Fruit fly (Drosophila melanogaster) whole organism, embryonic: ENCODE results near the gene MRG15.

Experiments
- CG10431 ChIP-seq: fragments of 200-800 bp; sonication (Bioruptor generic); optimal IDR thresholded peaks from 3 replicates; lab custom pipeline; 2018; ENCODE audit warnings: missing biosample characterization, mild to moderate bottlenecking, missing genetic modification characterization
- CG11247 ChIP-seq: fragments of 200-800 bp; sonication (Bioruptor generic); IDR thresholded peaks from 2 replicates; pipeline ENCODE4 v1.3.6; 2022; ENCODE audit warnings: missing biosample characterization, missing genetic modification characterization
- CG11695 ChIP-seq: fragments of 200-800 bp; sonication (Bioruptor generic); IDR thresholded peaks from 3 replicates; pipeline ENCODE4 v1.3.6; 2022; ENCODE audit warnings: missing biosample characterization, missing genetic modification characterization
- CG12071 ChIP-seq: fragments of 200-800 bp; sonication (Bioruptor generic); optimal IDR thresholded peaks from 3 replicates; lab custom pipeline; 2018; ENCODE audit warnings: missing biosample characterization, mild to moderate bottlenecking, missing genetic modification characterization
- CG12219 ChIP-seq: fragments of 200-800 bp; sonication (Bioruptor generic); optimal IDR thresholded peaks from 3 replicates; lab custom pipeline; 2018; ENCODE audit warnings: missing biosample characterization, mild to moderate bottlenecking, missing genetic modification characterization
- CG12299 ChIP-seq: fragments of 200-800 bp; sonication (Bioruptor generic); optimal IDR thresholded peaks from 2 replicates; lab custom pipeline; 2018; ENCODE audit warnings: missing biosample characterization, mild to moderate bottlenecking, missing genetic modification characterization
- CG1233 ChIP-seq: fragments of 200-800 bp; sonication (Bioruptor generic); optimal IDR thresholded peaks from 4 replicates; lab custom pipeline; 2018; ENCODE audit warnings: missing biosample characterization, mild to moderate bottlenecking, missing genetic modification characterization
- CG14050 ChIP-seq: fragments of 200-800 bp; sonication (Bioruptor generic); IDR thresholded peaks from 3 replicates; pipeline ENCODE4 v1.3.6; 2022; ENCODE audit warnings: missing biosample characterization, missing genetic modification characterization
- CG15479 ChIP-seq: fragments of 200-800 bp; sonication (Bioruptor generic); optimal IDR thresholded peaks from 3 replicates; lab custom pipeline; 2019; ENCODE audit warnings: missing biosample characterization, mild to moderate bottlenecking, missing genetic modification characterization, moderate library complexity
- CG16815 ChIP-seq: fragments of 200-800 bp; sonication (Bioruptor generic); optimal IDR thresholded peaks from 3 replicates; lab custom pipeline; 2017; ENCODE audit warnings: missing biosample characterization, mild to moderate bottlenecking, missing genetic modification characterization
- CG17829 ChIP-seq: fragments of 200-800 bp; optimal IDR thresholded peaks from 2 replicates; lab custom pipeline; 2019; ENCODE audit warnings: missing biosample characterization, mild to moderate bottlenecking, missing genetic modification characterization, moderate library complexity
- CG18599 ChIP-seq: fragments of 200-800 bp; sonication (Bioruptor generic); optimal IDR thresholded peaks from 3 replicates; lab custom pipeline; 2017; ENCODE audit warnings: missing biosample characterization, missing genetic modification characterization, mild to moderate bottlenecking, moderate library complexity, missing genetic modification reagents
- CG30431 ChIP-seq: fragments of 200-800 bp; sonication (Bioruptor generic); optimal IDR thresholded peaks from 2 replicates; lab custom pipeline; 2017; ENCODE audit warnings: missing biosample characterization, missing genetic modification characterization
- CG32532 ChIP-seq: fragments of 200-800 bp; sonication (Bioruptor generic); IDR thresholded peaks from 2 replicates; pipeline ENCODE4 v1.3.6; 2022; ENCODE audit warnings: missing biosample characterization, missing genetic modification characterization
- CG34376 ChIP-seq: fragments of 200-800 bp; sonication (Bioruptor generic); optimal IDR thresholded peaks from 2 replicates; lab custom pipeline; 2018; ENCODE audit warnings: missing biosample characterization, mild to moderate bottlenecking, missing genetic modification characterization
- CG34422 ChIP-seq: fragments of 200-800 bp; sonication (Bioruptor generic); IDR thresholded peaks from 3 replicates; pipeline ENCODE4 v1.3.6; 2022; ENCODE audit warnings: missing biosample characterization, missing genetic modification characterization
- CG3995 ChIP-seq: fragments of 200-800 bp; sonication (Bioruptor generic); optimal IDR thresholded peaks from 3 replicates; lab custom pipeline; 2016; ENCODE audit warnings: missing biosample characterization, missing genetic modification characterization
- CG4282 ChIP-seq: fragments of 200-800 bp; sonication (Bioruptor generic); optimal IDR thresholded peaks from 2 replicates; lab custom pipeline; 2016; ENCODE audit warnings: missing biosample characterization, missing genetic modification characterization
- CG4617 ChIP-seq: fragments of 200-800 bp; sonication (Bioruptor generic); optimal IDR thresholded peaks from 3 replicates; lab custom pipeline; 2016; ENCODE audit warnings: missing biosample characterization, missing genetic modification characterization, borderline replicate concordance
- CG6813 ChIP-seq: fragments of 200-800 bp; sonication (Bioruptor generic); optimal IDR thresholded peaks from 2 replicates; lab custom pipeline; 2017; ENCODE audit warnings: missing biosample characterization, missing genetic modification characterization, mild to moderate bottlenecking, moderate library complexity, missing genetic modification reagents
- CG7372 ChIP-seq: fragments of 200-800 bp; sonication (Bioruptor generic); IDR thresholded peaks from 2 replicates; pipeline ENCODE4 v1.3.6; 2022; ENCODE audit warnings: missing biosample characterization, missing genetic modification characterization
- CG9215 ChIP-seq: fragments of 200-800 bp; sonication (Bioruptor generic); IDR thresholded peaks from 2 replicates; pipeline ENCODE4 v1.3.6; 2022; ENCODE audit warnings: missing biosample characterization, missing genetic modification characterization
- CHES-1-like ChIP-seq: fragments of 200-800 bp; sonication (Bioruptor generic); optimal IDR thresholded peaks from 2 replicates; lab custom pipeline; 2016; ENCODE audit warnings: missing biosample characterization, missing genetic modification characterization
- Dad ChIP-seq: fragments of 200-800 bp; sonication (Bioruptor generic); optimal IDR thresholded peaks from 3 replicates; lab custom pipeline; 2016; ENCODE audit warnings: missing biosample characterization, missing genetic modification characterization
- Dbx ChIP-seq: fragments of 200-800 bp; sonication (Bioruptor generic); IDR thresholded peaks from 3 replicates; pipeline ENCODE4 v1.3.6; 2022; ENCODE audit warnings: missing biosample characterization, missing genetic modification characterization
- Dfd ChIP-seq, 2 experiments: fragments of >200 bp; optimal IDR thresholded peaks; 2 replicates each; lab custom pipeline; 2017; ENCODE audit warnings: missing biosample characterization in 2 of 2, missing genetic modification characterization in 2 of 2
- Ets65A ChIP-seq: fragments of 200-800 bp; sonication (Bioruptor generic); peaks from one replicate; lab custom pipeline; 2016; ENCODE audit warnings: missing biosample characterization, missing genetic modification characterization
- Gsc ChIP-seq: fragments of 200-800 bp; sonication (Bioruptor generic); IDR thresholded peaks from 2 replicates; pipeline ENCODE4 v1.3.6; 2022; ENCODE audit warnings: missing biosample characterization, missing genetic modification characterization
- MESR4 ChIP-seq: fragments of 200-800 bp; sonication (Bioruptor generic); optimal IDR thresholded peaks from 2 replicates; lab custom pipeline; 2018; ENCODE audit warnings: missing biosample characterization, mild to moderate bottlenecking, missing genetic modification characterization, moderate library complexity
- Meics ChIP-seq: fragments of 200-800 bp; sonication (Bioruptor generic); optimal IDR thresholded peaks from 2 replicates; lab custom pipeline; 2017; ENCODE audit warnings: missing biosample characterization, mild to moderate bottlenecking, missing genetic modification characterization
- NFAT ChIP-seq: fragments of 200-800 bp; sonication (Bioruptor generic); IDR thresholded peaks from 2 replicates; pipeline ENCODE4 v1.3.6; 2022; ENCODE audit warnings: missing biosample characterization, missing genetic modification characterization
- Taf1 ChIP-seq: fragments of 200-800 bp; sonication (Bioruptor generic); IDR thresholded peaks from 2 replicates; pipeline ENCODE4 v1.3.6; 2022; ENCODE audit warnings: missing biosample characterization, missing genetic modification characterization
- Tbp ChIP-seq: fragments of >200 bp; optimal IDR thresholded peaks from 2 replicates; lab custom pipeline; 2018; ENCODE audit warnings: missing biosample characterization, missing genetic modification characterization
- Xrp1 ChIP-seq: fragments of 200-800 bp; sonication (Bioruptor generic); IDR thresholded peaks from 2 replicates; pipeline ENCODE4 v1.3.6; 2022; ENCODE audit warnings: missing biosample characterization, missing genetic modification characterization
- bab2 ChIP-seq: fragments of 200-800 bp; sonication (Bioruptor generic); optimal IDR thresholded peaks from 2 replicates; lab custom pipeline; 2016; ENCODE audit warnings: missing biosample characterization, missing genetic modification characterization
- br ChIP-seq: fragments of >200 bp; optimal IDR thresholded peaks from 2 replicates; lab custom pipeline; 2017
- cwo ChIP-seq: fragments of 200-800 bp; sonication (Bioruptor generic); optimal IDR thresholded peaks from 3 replicates; lab custom pipeline; 2017; ENCODE audit warnings: missing biosample characterization, missing genetic modification characterization, mild to moderate bottlenecking, moderate library complexity, missing genetic modification reagents
- disco-r ChIP-seq: fragments of 200-800 bp; sonication (Bioruptor generic); optimal IDR thresholded peaks from 2 replicates; lab custom pipeline; 2016; ENCODE audit warnings: missing biosample characterization, missing genetic modification characterization
- dpn ChIP-seq, 2 experiments: fragments of 200-800 bp; sonication (Bioruptor generic); optimal IDR thresholded peaks; 3 replicates each; lab custom pipeline; 2016; ENCODE audit warnings: missing biosample characterization in 2 of 2, missing genetic modification characterization in 2 of 2
- inv ChIP-seq: fragments of 200-800 bp; sonication (Bioruptor generic); IDR thresholded peaks from 2 replicates; pipeline ENCODE4 v1.3.6; 2022; ENCODE audit warnings: missing biosample characterization, missing genetic modification characterization; ENCODE audit not compliant: partially characterized antibody
- jumu ChIP-seq: fragments of 200-800 bp; sonication (Bioruptor generic); optimal IDR thresholded peaks from 3 replicates; lab custom pipeline; 2016; ENCODE audit warnings: missing biosample characterization, missing genetic modification characterization
- lmd ChIP-seq: fragments of 200-800 bp; sonication (Bioruptor generic); IDR thresholded peaks from 2 replicates; pipeline ENCODE4 v1.3.6; 2022; ENCODE audit warnings: missing biosample characterization, missing genetic modification characterization
- maf-S ChIP-seq: fragments of 200-800 bp; sonication (Bioruptor generic); optimal IDR thresholded peaks from 2 replicates; lab custom pipeline; 2016; ENCODE audit warnings: missing biosample characterization, missing genetic modification characterization
- nau ChIP-seq: fragments of 200-800 bp; sonication (Bioruptor generic); optimal IDR thresholded peaks from 3 replicates; lab custom pipeline; 2017; ENCODE audit warnings: missing biosample characterization, mild to moderate bottlenecking, missing genetic modification characterization, missing genetic modification reagents
- onecut ChIP-seq: fragments of 200-800 bp; sonication (Bioruptor generic); IDR thresholded peaks from 2 replicates; pipeline ENCODE4 v1.3.6; 2022; ENCODE audit warnings: missing biosample characterization, missing genetic modification characterization
- psq ChIP-seq: fragments of 200-800 bp; sonication (Bioruptor generic); optimal IDR thresholded peaks from 2 replicates; lab custom pipeline; 2017; ENCODE audit warnings: missing biosample characterization, missing genetic modification characterization
- ro ChIP-seq: fragments of 200-800 bp; sonication (Bioruptor generic); IDR thresholded peaks from 2 replicates; pipeline ENCODE4 v1.3.6; 2022; ENCODE audit warnings: missing biosample characterization, missing genetic modification characterization
- tio ChIP-seq: fragments of 200-800 bp; sonication (Bioruptor generic); optimal IDR thresholded peaks from 2 replicates; lab custom pipeline; 2017; ENCODE audit warnings: missing biosample characterization, missing genetic modification characterization, inconsistent platforms
- vvl ChIP-seq: fragments of 200-800 bp; sonication (Bioruptor generic); IDR thresholded peaks from 2 replicates; pipeline ENCODE4 v1.3.6; 2022; ENCODE audit warnings: missing biosample characterization, missing genetic modification characterization
- zfh1 ChIP-seq: fragments of 200-800 bp; sonication (Bioruptor generic); IDR thresholded peaks from 3 replicates; pipeline ENCODE4 v1.3.6; 2022; ENCODE audit warnings: missing biosample characterization, missing genetic modification characterization

The MRG15 gene

dm6 chr3R:15280619-15281334, 2.9 kb upstream of the MRG15 start (continued):
- peak; percentile 60 for TF ChIP-seq CG10431 (GFP tag; lab: Kevin White, UChicago)
- TF ChIP-seq jumu (GFP tag; lab: Kevin White, UChicago) = peak; percentile 27
- no peak for TF ChIP-seq psq
- no peak for TF ChIP-seq CG11247
- TF ChIP-seq dpn (GFP tag; optimal IDR thresholded peaks at IDR 0.05; lab: Kevin White, UChicago) = peak in 1 of 2 experiments; percentile 59
- peak; percentile 76 for TF ChIP-seq CG17829
- TF ChIP-seq nau (GFP tag; lab: Kevin White, UChicago) = peak; percentile 15
- no peak for TF ChIP-seq disco-r (GFP tag; lab: Kevin White, UChicago)
- peak; percentile 27 for TF ChIP-seq cwo (GFP tag; lab: Kevin White, UChicago)
- no peak for TF ChIP-seq MESR4 (GFP tag; lab: Kevin White, UChicago)
- TF ChIP-seq ro (GFP tag; lab: Robert Waterston, UW) = no peak
- no peak; the same call in 1 of the 2 replicates for TF ChIP-seq CG9215 (GFP tag; lab: Robert Waterston, UW)
- peak; percentile 52 for TF ChIP-seq Meics (GFP tag; lab: Kevin White, UChicago)
- TF ChIP-seq Tbp (GFP tag; lab: Kevin White, UChicago) = no peak
- TF ChIP-seq bab2 (GFP tag; lab: Kevin White, UChicago) = no peak
- TF ChIP-seq CG1233 (GFP tag; lab: Kevin White, UChicago) = peak; percentile 60
- TF ChIP-seq CG12299 (tag; lab: Kevin White, UChicago) = peak; percentile 70
- peak; percentile 73 for TF ChIP-seq CG16815 (GFP tag; lab: Kevin White, UChicago)
- no peak for TF ChIP-seq CG3995 (GFP tag; lab: Kevin White, UChicago)
- TF ChIP-seq Xrp1 = peak; percentile 55; the same call in 1 of the 2 replicates
- TF ChIP-seq lmd (GFP tag; lab: Robert Waterston, UW) = peak; percentile 60
- TF ChIP-seq Dad (GFP tag; lab: Kevin White, UChicago) = no peak
- TF ChIP-seq onecut (GFP tag; lab: Robert Waterston, UW) = peak; percentile 11; the same call in 1 of the 2 replicates
- no peak; the same call in 1 of the 2 replicates for TF ChIP-seq NFAT (GFP tag; lab: Robert Waterston, UW)
- peak; percentile 16; the same call in 1 of the 2 replicates for TF ChIP-seq CG32532
- TF ChIP-seq br (lab: Kevin White, UChicago) = no peak
- TF ChIP-seq CG4617 (GFP tag; lab: Kevin White, UChicago) = no peak
- TF ChIP-seq CG18599 (GFP tag; lab: Kevin White, UChicago) = peak; percentile 47
- TF ChIP-seq CHES-1-like = no peak
- TF ChIP-seq CG15479 (GFP tag; lab: Kevin White, UChicago) = no peak
- TF ChIP-seq Dfd (GFP tag; optimal IDR thresholded peaks at IDR 0.05; lab: Kevin White, UChicago) = no peak
- peak; percentile 65 for TF ChIP-seq CG30431 (GFP tag; lab: Kevin White, UChicago)
- TF ChIP-seq CG34422 (GFP tag; lab: Robert Waterston, UW) = 0 out of 3 replicates have a peak, but pooled peaks have one; percentile 23
- no peak for TF ChIP-seq Taf1
- peak; percentile 20 for TF ChIP-seq CG12219 (GFP tag; lab: Kevin White, UChicago)
- 0 out of 3 replicates have a peak, but pooled peaks have one; percentile 28 for TF ChIP-seq CG11695 (GFP tag; lab: Robert Waterston, UW)
- peak; percentile 86 for TF ChIP-seq tio (GFP tag; lab: Kevin White, UChicago)
- TF ChIP-seq vvl (GFP tag; lab: Robert Waterston, UW) = no peak
- no peak for TF ChIP-seq Dbx (GFP tag; lab: Robert Waterston, UW)
- TF ChIP-seq CG4282 (GFP tag; lab: Kevin White, UChicago) = no peak
- peak; percentile 33 for TF ChIP-seq CG6813 (GFP tag; lab: Kevin White, UChicago)
- TF ChIP-seq CG14050 (GFP tag; lab: Robert Waterston, UW) = no peak
- TF ChIP-seq maf-S (GFP tag; lab: Kevin White, UChicago) = no peak
- peak; percentile 73 for TF ChIP-seq Ets65A
- TF ChIP-seq CG34376 = no peak
- no peak for TF ChIP-seq Gsc (GFP tag; lab: Robert Waterston, UW)
- TF ChIP-seq inv (GFP tag; lab: Robert Waterston, UW) = no peak
- TF ChIP-seq CG7372 (GFP tag; lab: Robert Waterston, UW) = 0 out of 2 replicates have a peak, but pooled peaks have one; percentile 25
- TF ChIP-seq zfh1 (GFP tag; lab: Robert Waterston, UW) = 0 out of 3 replicates have a peak, but pooled peaks have one; percentile 46
- no peak for TF ChIP-seq CG12071 (GFP tag; lab: Kevin White, UChicago)
